Worm (Caenorhabditis elegans) whole organism, L3 larva: ENCODE results near the gene idpb-2.

Experiments used
- ZK546.5 ChIP-seq: sonication (generic microtip); optimal IDR thresholded peaks from 2 replicates; lab custom pipeline; 2017; ENCODE audit warnings: missing biosample characterization, missing genetic modification characterization
- aly-2 ChIP-seq: fragments of 150-350 bp; optimal IDR thresholded peaks from 2 replicates; lab custom pipeline; 2014; ENCODE audit warnings: missing biosample characterization, missing genetic modification characterization
- ama-1 ChIP-seq: fragments of 150-350 bp; optimal IDR thresholded peaks from 2 replicates; lab custom pipeline; 2018
- ceh-28 ChIP-seq: fragments of 150-350 bp; optimal IDR thresholded peaks from 2 replicates; lab custom pipeline; 2014; ENCODE audit warnings: missing biosample characterization, missing genetic modification reagents, missing genetic modification characterization
- ceh-9 ChIP-seq: sonication (generic microtip); optimal IDR thresholded peaks from 2 replicates; lab custom pipeline; 2018; ENCODE audit warnings: missing biosample characterization, missing genetic modification characterization
- daf-12 ChIP-seq: fragments of 150-350 bp; optimal IDR thresholded peaks from 2 replicates; lab custom pipeline; 2014; ENCODE audit warnings: missing biosample characterization, missing genetic modification reagents, missing genetic modification characterization
- egl-27 ChIP-seq: sonication (generic microtip); optimal IDR thresholded peaks from 4 replicates; lab custom pipeline; 2017; ENCODE audit warnings: missing biosample characterization, missing genetic modification reagents, missing genetic modification characterization
- egl-5 ChIP-seq: fragments of 150-350 bp; optimal IDR thresholded peaks from 2 replicates; lab custom pipeline; 2017; ENCODE audit warnings: missing biosample characterization, missing genetic modification reagents, missing genetic modification characterization, inconsistent platforms
- elt-1 ChIP-seq: fragments of 150-350 bp; optimal IDR thresholded peaks from 2 replicates; lab custom pipeline; 2014; ENCODE audit warnings: missing biosample characterization, missing genetic modification characterization
- elt-2 ChIP-seq: sonication (generic microtip); optimal IDR thresholded peaks from 2 replicates; lab custom pipeline; 2016; ENCODE audit warnings: missing genetic modification reagents, mild to moderate bottlenecking, missing genetic modification characterization, missing compliant biosample characterization
- elt-3 ChIP-seq, 3 experiments: fragments of 150-350 bp in 1 of 3; sonication (generic microtip) in 2 of 3; optimal IDR thresholded peaks; 2 replicates in 2 of 3; 4 replicates in 1 of 3; lab custom pipeline; 2014 to 2017; ENCODE audit warnings: missing biosample characterization in 3 of 3, missing genetic modification characterization in 3 of 3
- eor-1 ChIP-seq, 2 experiments: fragments of 150-350 bp; optimal IDR thresholded peaks; 2 replicates each; lab custom pipeline; 2014 to 2018; ENCODE audit warnings: missing biosample characterization in 2 of 2, missing genetic modification characterization in 2 of 2
- fkh-10 ChIP-seq: sonication (generic microtip); optimal IDR thresholded peaks from 2 replicates; lab custom pipeline; 2017; ENCODE audit warnings: missing biosample characterization, missing genetic modification reagents, missing genetic modification characterization
- fkh-2 ChIP-seq: fragments of 150-350 bp; optimal IDR thresholded peaks from 2 replicates; lab custom pipeline; 2014; ENCODE audit warnings: missing biosample characterization, missing genetic modification reagents, missing genetic modification characterization
- fos-1 ChIP-seq: fragments of 150-350 bp; optimal IDR thresholded peaks from 2 replicates; lab custom pipeline; 2014; ENCODE audit warnings: missing biosample characterization, missing genetic modification characterization
- hmg-11 ChIP-seq: sonication (generic microtip); optimal IDR thresholded peaks from 2 replicates; lab custom pipeline; 2016; ENCODE audit warnings: missing genetic modification characterization, missing compliant biosample characterization
- lin-15B ChIP-seq: fragments of 150-350 bp; optimal IDR thresholded peaks from 2 replicates; lab custom pipeline; 2014; ENCODE audit warnings: missing biosample characterization, missing genetic modification characterization
- lin-39 ChIP-seq: fragments of 150-350 bp; optimal IDR thresholded peaks from 2 replicates; lab custom pipeline; 2018; ENCODE audit warnings: missing biosample characterization, missing genetic modification reagents, missing genetic modification characterization
- lsy-12 ChIP-seq: sonication (generic microtip); optimal IDR thresholded peaks from 2 replicates; lab custom pipeline; 2016; ENCODE audit warnings: mild to moderate bottlenecking, missing genetic modification characterization, missing compliant biosample characterization
- mdl-1 ChIP-seq: fragments of 150-350 bp; optimal IDR thresholded peaks from 2 replicates; lab custom pipeline; 2014; ENCODE audit warnings: missing biosample characterization, missing genetic modification characterization
- mml-1 ChIP-seq: fragments of 150-350 bp; sonication (generic microtip); optimal IDR thresholded peaks from 3 replicates; lab custom pipeline; 2014; ENCODE audit warnings: missing biosample characterization, missing genetic modification characterization
- nfya-1 ChIP-seq: sonication (generic microtip); optimal IDR thresholded peaks from 2 replicates; lab custom pipeline; 2017; ENCODE audit warnings: missing genetic modification characterization, mild to moderate bottlenecking, missing compliant biosample characterization, antibody characterized with exemption, moderate library complexity; ENCODE audit not compliant: insufficient read depth
- nhr-11 ChIP-seq: fragments of 150-350 bp; optimal IDR thresholded peaks from 2 replicates; lab custom pipeline; 2014; ENCODE audit warnings: missing biosample characterization, missing genetic modification characterization
- nhr-23 ChIP-seq: fragments of 150-350 bp; optimal IDR thresholded peaks from 2 replicates; lab custom pipeline; 2014; ENCODE audit warnings: missing biosample characterization, missing genetic modification reagents, missing genetic modification characterization
- nhr-237 ChIP-seq: fragments of 150-350 bp; optimal IDR thresholded peaks from 2 replicates; lab custom pipeline; 2014; ENCODE audit warnings: missing biosample characterization, missing genetic modification characterization
- nhr-25 ChIP-seq: sonication (generic microtip); optimal IDR thresholded peaks from 2 replicates; lab custom pipeline; 2017; ENCODE audit warnings: missing biosample characterization, missing genetic modification characterization
- nhr-28 ChIP-seq: fragments of 150-350 bp; optimal IDR thresholded peaks from 2 replicates; lab custom pipeline; 2014; ENCODE audit warnings: missing biosample characterization, missing genetic modification characterization
- nhr-43 ChIP-seq: sonication (generic microtip); optimal IDR thresholded peaks from 2 replicates; lab custom pipeline; 2016; ENCODE audit warnings: mild to moderate bottlenecking, missing genetic modification characterization, missing compliant biosample characterization; ENCODE audit not compliant: poor library complexity, severe bottlenecking
- nhr-67 ChIP-seq: fragments of 150-350 bp; optimal IDR thresholded peaks from 2 replicates; lab custom pipeline; 2014; ENCODE audit warnings: missing biosample characterization, missing genetic modification characterization
- nhr-76 ChIP-seq: fragments of 150-350 bp; sonication (generic microtip); optimal IDR thresholded peaks from 5 replicates; lab custom pipeline; 2014; ENCODE audit warnings: missing biosample characterization, missing genetic modification characterization
- nhr-77 ChIP-seq: fragments of 150-350 bp; optimal IDR thresholded peaks from 2 replicates; lab custom pipeline; 2014; ENCODE audit warnings: missing biosample characterization, missing genetic modification characterization
- pha-4 ChIP-seq: fragments of 150-350 bp; optimal IDR thresholded peaks from 2 replicates; lab custom pipeline; 2014; ENCODE audit warnings: missing biosample characterization, missing genetic modification reagents, missing genetic modification characterization
- pqm-1 ChIP-seq: fragments of 150-350 bp; optimal IDR thresholded peaks from 2 replicates; lab custom pipeline; 2017; ENCODE audit warnings: missing biosample characterization, missing genetic modification characterization, inconsistent platforms
- sea-2 ChIP-seq: fragments of 150-350 bp; sonication (generic microtip); optimal IDR thresholded peaks from 4 replicates; lab custom pipeline; 2014; ENCODE audit warnings: missing biosample characterization, missing genetic modification reagents, missing genetic modification characterization
- snpc-4 ChIP-seq: fragments of 150-350 bp; optimal IDR thresholded peaks from 2 replicates; lab custom pipeline; 2014; ENCODE audit warnings: missing biosample characterization, missing genetic modification characterization
- tbx-2 ChIP-seq: sonication (generic microtip); optimal IDR thresholded peaks from 2 replicates; lab custom pipeline; 2016; ENCODE audit warnings: mild to moderate bottlenecking, missing genetic modification characterization, missing compliant biosample characterization
- unc-62 ChIP-seq: fragments of 150-350 bp; sonication (generic microtip); optimal IDR thresholded peaks from 4 replicates; lab custom pipeline; 2014; ENCODE audit warnings: missing biosample characterization, missing genetic modification reagents, missing genetic modification characterization
- zag-1 ChIP-seq: fragments of 150-350 bp; optimal IDR thresholded peaks from 2 replicates; lab custom pipeline; 2014; ENCODE audit warnings: missing biosample characterization, missing genetic modification characterization
- ztf-11 ChIP-seq: fragments of 150-350 bp; optimal IDR thresholded peaks from 2 replicates; lab custom pipeline; 2014; ENCODE audit warnings: missing biosample characterization, missing genetic modification characterization
- ztf-4 ChIP-seq: fragments of 150-350 bp; optimal IDR thresholded peaks from 2 replicates; lab custom pipeline; 2014; ENCODE audit warnings: missing biosample characterization, missing genetic modification characterization

idpb-2 gene

ce11 chrII:5050776-5051175 lies 18.6 kb downstream of the idpb-2 start:
- TF ChIP-seq ama-1 (lab: Kevin White, UChicago): no peak
- no peak for TF ChIP-seq fkh-10 (GFP tag; lab: Kevin White, UChicago)
- no peak for TF ChIP-seq lin-39 (tag; lab: Kevin White, UChicago)
- TF ChIP-seq lin-15B: no peak
- TF ChIP-seq elt-3 (tag; optimal IDR thresholded peaks at IDR 0.05; lab: Kevin White, UChicago): no peak
- TF ChIP-seq pqm-1: no peak
- TF ChIP-seq lsy-12 (tag; lab: Kevin White, UChicago): no peak
- TF ChIP-seq ztf-11 (tag; lab: Kevin White, UChicago): no peak
- TF ChIP-seq egl-27 (tag; lab: Kevin White, UChicago): no peak
- TF ChIP-seq nhr-25 (tag; lab: Kevin White, UChicago): no peak
- TF ChIP-seq aly-2: no peak
- no peak for TF ChIP-seq nhr-43 (tag; lab: Kevin White, UChicago)

- TF ChIP-seq egl-5 (tag; lab: Kevin White, UChicago) (peak; percentile 76), lin-15B (no peak), zag-1 (tag; lab: Kevin White, UChicago) (no peak), pqm-1 (no peak), ztf-11 (tag; lab: Kevin White, UChicago) (no peak), mdl-1 (no peak), nhr-237 (no peak), fkh-2 (tag; lab: Kevin White, UChicago) (no peak)
Observed at ce11 chrII:5049865-5050342, 19.5 kb downstream of the idpb-2 start, which contains the start of gene F33G12.6. Gene F33G12.6 (plus strand): TSS chrII:5049915.

- TF ChIP-seq nhr-28 (no peak), elt-1 (tag; lab: Kevin White, UChicago) (no peak), nhr-23 (tag; lab: Kevin White, UChicago) (peak; percentile 48), unc-62 (GFP tag; lab: Kevin White, UChicago) (peak; percentile 56), ceh-28 (tag; lab: Kevin White, UChicago) (peak; percentile 5), nhr-25 (tag; lab: Kevin White, UChicago) (peak; percentile 58), tbx-2 (tag; lab: Kevin White, UChicago) (no peak), elt-3 (tag; optimal IDR thresholded peaks at IDR 0.05; lab: Kevin White, UChicago) (peak in 1 of 3 experiments; percentile 14), nhr-43 (tag; lab: Kevin White, UChicago) (peak; percentile 13), ztf-11 (tag; lab: Kevin White, UChicago) (no peak), nfya-1 (tag; lab: Kevin White, UChicago) (peak; percentile 17)
- TF ChIP-seq, all 47 proteins: peak for 7
Observed at ce11 chrII:5049249-5049648, 20.2 kb downstream of the idpb-2 start.

ce11 chrII:5048185-5048795 lies 21.1 kb downstream of the idpb-2 start:
- TF ChIP-seq pha-4 (tag; lab: Kevin White, UChicago): peak; percentile 53
- no peak for TF ChIP-seq fos-1 (tag; lab: Kevin White, UChicago)

- TF ChIP-seq elt-1 (tag; lab: Kevin White, UChicago): no peak
- TF ChIP-seq mml-1 (tag; lab: Kevin White, UChicago): no peak
- TF ChIP-seq nhr-67: no peak
- TF ChIP-seq ceh-28 (tag; lab: Kevin White, UChicago): no peak
- TF ChIP-seq nhr-76 (tag; lab: Kevin White, UChicago): no peak
- no peak for TF ChIP-seq pqm-1
- peak; percentile 37 for TF ChIP-seq nhr-25 (tag; lab: Kevin White, UChicago)
- no peak for TF ChIP-seq hmg-11 (tag; lab: Kevin White, UChicago)
- TF ChIP-seq nhr-237: no peak
- TF ChIP-seq nhr-77 (tag; lab: Kevin White, UChicago): no peak
- TF ChIP-seq egl-5 (tag; lab: Kevin White, UChicago): peak; percentile 13
- TF ChIP-seq elt-2: no peak
- TF ChIP-seq daf-12: no peak
- TF ChIP-seq ceh-9 (tag; lab: Kevin White, UChicago): no peak
- TF ChIP-seq eor-1 (tag; optimal IDR thresholded peaks at IDR 0.05; lab: Kevin White, UChicago): no peak
- TF ChIP-seq ama-1 (lab: Kevin White, UChicago): no peak
- no peak for TF ChIP-seq snpc-4 (tag; lab: Kevin White, UChicago)
- TF ChIP-seq ztf-11 (tag; lab: Kevin White, UChicago): no peak
- TF ChIP-seq mdl-1: no peak
- peak; percentile 4 for TF ChIP-seq nfya-1 (tag; lab: Kevin White, UChicago)
- TF ChIP-seq tbx-2 (tag; lab: Kevin White, UChicago): no peak
- no peak for TF ChIP-seq ztf-4 (tag; lab: Kevin White, UChicago)
- TF ChIP-seq fkh-2 (tag; lab: Kevin White, UChicago): no peak
- TF ChIP-seq fkh-10 (GFP tag; lab: Kevin White, UChicago): no peak
- TF ChIP-seq unc-62 (GFP tag; lab: Kevin White, UChicago): no peak
- TF ChIP-seq nhr-23 (tag; lab: Kevin White, UChicago): peak; percentile 36
- no peak for TF ChIP-seq sea-2 (GFP tag; lab: Kevin White, UChicago)
- no peak for TF ChIP-seq nhr-11 (tag; lab: Kevin White, UChicago)
- no peak for TF ChIP-seq fos-1 (tag; lab: Kevin White, UChicago)
- no peak for TF ChIP-seq elt-3 (tag; optimal IDR thresholded peaks at IDR 0.05; lab: Kevin White, UChicago)
- TF ChIP-seq egl-27 (tag; lab: Kevin White, UChicago): no peak
- TF ChIP-seq ZK546.5 (tag; lab: Kevin White, UChicago): no peak
- TF ChIP-seq zag-1 (tag; lab: Kevin White, UChicago): no peak
Observed at ce11 chrII:5047279-5047678, 22.1 kb downstream of the idpb-2 start.
